Worm (Caenorhabditis elegans) whole organism, midembryonic: ENCODE measurements around the gene C25F9.2.

ENCODE experiments used
- T22C8.4 ChIP-seq: fragments of 200-800 bp; sonication (Bioruptor generic); IDR thresholded peaks from 2 replicates; pipeline ENCODE4 v1.3.6; 2022; ENCODE audit warnings: missing genetic modification characterization, missing compliant biosample characterization
- cog-1 ChIP-seq: sonication (generic microtip); optimal IDR thresholded peaks from 2 replicates; lab custom pipeline; 2016; ENCODE audit warnings: missing genetic modification characterization, missing compliant biosample characterization
- flt-1 ChIP-seq: fragments of 200-800 bp; sonication (Bioruptor generic); IDR thresholded peaks from 2 replicates; pipeline ENCODE4 v1.3.6; 2022; ENCODE audit warnings: missing genetic modification characterization, missing compliant biosample characterization
- klf-2 ChIP-seq: fragments of 200-800 bp; sonication (Bioruptor generic); conservative IDR thresholded peaks from 2 replicates; pipeline ENCODE4 v1.3.6; 2022; ENCODE audit warnings: missing genetic modification reagents, missing genetic modification characterization, missing compliant biosample characterization
- med-1 ChIP-seq: sonication (generic microtip); optimal IDR thresholded peaks from 2 replicates; lab custom pipeline; 2017; ENCODE audit warnings: missing genetic modification characterization, mild to moderate bottlenecking, missing compliant biosample characterization, antibody characterized with exemption, missing genetic modification reagents; ENCODE audit not compliant: insufficient read depth
- ref-1 ChIP-seq: fragments of 200-800 bp; sonication (Bioruptor generic); conservative IDR thresholded peaks from 2 replicates; pipeline ENCODE4 v1.3.6; 2022; ENCODE audit warnings: missing genetic modification reagents, missing genetic modification characterization, missing compliant biosample characterization
- tab-1 ChIP-seq: fragments of 200-800 bp; sonication (Bioruptor generic); IDR thresholded peaks from 2 replicates; pipeline ENCODE4 v1.3.6; 2022; ENCODE audit warnings: missing genetic modification characterization, missing compliant biosample characterization
- ztf-23 ChIP-seq: fragments of 200-800 bp; sonication (Bioruptor generic); IDR thresholded peaks from 2 replicates; pipeline ENCODE4 v1.3.6; 2022; ENCODE audit warnings: missing genetic modification reagents, missing genetic modification characterization, missing compliant biosample characterization
- ztf-29 ChIP-seq: fragments of 200-800 bp; sonication (Bioruptor generic); IDR thresholded peaks from 2 replicates; pipeline ENCODE4 v1.3.6; 2022; ENCODE audit warnings: missing genetic modification reagents, missing genetic modification characterization, missing compliant biosample characterization

DNA sequence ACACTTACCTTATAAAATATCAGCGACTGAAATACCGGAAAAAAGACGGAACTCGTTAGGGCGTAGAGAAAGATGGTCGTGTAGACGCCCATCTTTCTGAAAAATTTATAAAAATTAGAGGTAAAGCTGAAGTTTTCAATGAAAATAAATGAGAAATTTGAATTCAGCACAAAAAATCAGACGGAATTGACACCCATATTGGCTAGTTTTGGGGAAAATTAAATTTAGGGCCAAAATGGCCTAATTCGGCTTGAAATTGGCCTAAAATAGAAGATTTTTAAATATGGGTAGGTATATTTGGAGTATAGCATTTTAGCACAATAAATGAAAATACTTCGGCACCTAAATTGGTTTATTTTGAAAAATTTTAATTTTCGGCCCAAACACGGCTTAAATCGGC lies 31.2 kb upstream of the C25F9.2 start, which contains the start of gene slcr-46.2:
- no peak for TF ChIP-seq flt-1 (GFP tag; lab: Robert Waterston, UW)
- no peak for TF ChIP-seq ref-1 (GFP tag; lab: Robert Waterston, UW)
- TF ChIP-seq med-1 (GFP tag; lab: Kevin White, UChicago), result no peak
- no peak for TF ChIP-seq ztf-29
- TF ChIP-seq tab-1 (GFP tag; lab: Robert Waterston, UW), result no peak
- TF ChIP-seq cog-1, result no peak
- no peak for TF ChIP-seq ztf-23
- no peak for TF ChIP-seq T22C8.4 (GFP tag; lab: Robert Waterston, UW)
- no peak for TF ChIP-seq klf-2 (GFP tag; lab: Robert Waterston, UW)
